Fruit fly (Drosophila melanogaster): ENCODE results near the gene CG15517.
A peak's percentile ranks its signal among the peaks of the same experiment; 100 is the strongest.

Gene CG15517

DNA sequence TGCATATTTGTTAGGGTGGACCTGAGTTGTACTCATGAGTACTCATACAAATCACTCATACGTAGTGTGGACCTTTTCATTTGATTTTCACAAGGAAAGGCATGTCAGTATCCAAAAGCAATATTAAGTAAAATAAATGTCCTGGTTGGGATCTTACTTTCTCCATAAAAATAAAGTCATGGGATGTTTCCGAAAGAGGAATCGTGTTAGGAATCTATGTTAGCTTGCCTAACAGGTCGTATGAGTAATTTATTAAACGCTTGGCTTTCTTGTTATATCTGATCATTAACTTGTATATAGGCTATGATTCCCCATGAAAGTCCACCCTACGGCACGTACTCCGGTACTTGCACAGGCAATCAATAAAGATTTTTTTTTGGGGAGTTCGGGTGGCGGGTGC, 27.8 kb downstream of the CG15517 start (continued):
- TF ChIP-seq eg (GFP tag; IDR thresholded peaks at IDR 0.05) (no peak), CG6276 (GFP tag; optimal IDR thresholded peaks at IDR 0.05) (peak; percentile 84), CG11762 (GFP tag; optimal IDR thresholded peaks at IDR 0.05; ENCODE audit: insufficient read depth) (peak; percentile 79), Eip75B (GFP tag; optimal IDR thresholded peaks at IDR 0.05) (peak; percentile 75), CG15336 (GFP tag; IDR thresholded peaks at IDR 0.05) (peak; percentile 84), CG6792 (GFP tag; optimal IDR thresholded peaks at IDR 0.05) (peak; percentile 71), CG8632 (GFP tag; optimal IDR thresholded peaks at IDR 0.05) (peak; percentile 66), Lpt (GFP tag; optimal IDR thresholded peaks at IDR 0.05) (peak; percentile 59), CG7368 (GFP tag; optimal IDR thresholded peaks at IDR 0.05) (no peak), CG6163 (GFP tag; IDR thresholded peaks at IDR 0.05) (peak; percentile 73), CG10631 (GFP tag; optimal IDR thresholded peaks at IDR 0.05) (peak; percentile 75), CG6854 (GFP tag; optimal IDR thresholded peaks at IDR 0.05) (no peak), cyc (GFP tag; optimal IDR thresholded peaks at IDR 0.05) (peak; percentile 52), CG9139 (GFP tag; optimal IDR thresholded peaks at IDR 0.05) (peak; percentile 61), Sox15 (GFP tag; optimal IDR thresholded peaks at IDR 0.05) (peak; percentile 57), Gug (GFP tag; IDR thresholded peaks at IDR 0.05) (0 out of 2 replicates have a peak, but pooled peaks have one; percentile 34), svp (GFP tag) (no peak), CG34406 (GFP tag; optimal IDR thresholded peaks at IDR 0.05) (peak; percentile 72), Blimp-1 (GFP tag; optimal IDR thresholded peaks at IDR 0.05) (peak; percentile 7), pdm3 (GFP tag; optimal IDR thresholded peaks at IDR 0.05) (no peak), Eip93F (GFP tag; optimal IDR thresholded peaks at IDR 0.05) (no peak), Sox102F (GFP tag; optimal IDR thresholded peaks at IDR 0.05) (peak; percentile 78), acj6 (GFP tag; optimal IDR thresholded peaks at IDR 0.05) (peak; percentile 79), Sox14 (GFP tag; optimal IDR thresholded peaks at IDR 0.05) (peak; percentile 71), Hr4 (GFP tag; optimal IDR thresholded peaks at IDR 0.05) (peak; percentile 89), Hr39 (GFP tag; optimal IDR thresholded peaks at IDR 0.05) (peak; percentile 68), CG8119 (GFP tag; IDR thresholded peaks at IDR 0.05) (peak; percentile 85), Smox (GFP tag; optimal IDR thresholded peaks at IDR 0.05) (no peak), fd59A (GFP tag; optimal IDR thresholded peaks at IDR 0.05) (peak; percentile 65)

DNA sequence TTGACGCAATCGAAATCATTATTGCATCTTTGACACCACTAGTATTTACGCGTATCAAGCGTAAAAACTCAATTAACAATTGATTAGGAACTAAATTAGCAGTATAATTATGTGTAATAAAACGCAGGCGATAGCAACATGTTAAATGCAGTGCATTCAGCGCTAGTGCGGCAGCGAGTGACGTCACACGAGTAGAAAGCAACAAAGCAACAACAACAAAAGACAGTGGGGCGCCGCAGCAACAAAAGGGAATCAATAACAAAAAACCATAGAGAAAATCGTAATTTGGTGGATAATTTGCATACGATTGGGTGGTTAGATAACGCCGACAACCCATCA, 34.3 kb downstream of the CG15517 start, which contains the start of gene CG34133:
Gene CG34133, plus strand, starts transcription at position 16 of the 339 bp plus-strand sequence.
- TF ChIP-seq Met (GFP tag; optimal IDR thresholded peaks at IDR 0.05) = no peak
- TF ChIP-seq Eip78C (GFP tag) = peak; percentile 46

DNA sequence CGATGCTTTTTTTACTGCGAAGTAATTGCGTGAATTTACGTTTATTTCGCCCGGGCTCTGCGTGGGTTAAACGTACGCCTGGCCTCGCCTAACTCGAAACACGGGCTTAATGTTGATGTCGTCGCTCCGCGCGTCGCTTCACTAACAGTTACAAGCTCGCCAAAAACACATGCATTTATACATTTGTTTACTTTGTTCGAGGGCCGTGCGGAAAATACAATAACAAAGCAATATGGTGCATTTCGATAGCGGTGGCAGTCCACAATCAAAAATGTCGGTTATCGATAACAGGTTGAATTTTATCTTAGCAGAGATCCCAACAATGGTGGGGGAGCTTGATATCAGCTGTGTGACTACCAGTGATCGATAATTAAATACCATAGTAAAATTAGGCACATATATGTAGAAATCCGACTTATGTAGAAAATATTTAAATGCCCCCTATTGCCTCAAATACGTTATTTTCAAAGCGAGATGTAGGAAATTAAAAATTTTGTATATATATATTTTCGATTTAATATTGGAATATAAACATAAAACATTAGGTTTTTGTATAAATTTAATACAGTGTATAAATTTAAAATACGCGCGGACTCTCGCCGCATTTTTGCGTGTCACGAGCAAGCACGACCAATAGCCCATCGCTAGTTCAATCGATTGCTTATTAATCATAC, 34.8 kb downstream of the CG15517 start, which contains the start of gene Zip99C:
Gene Zip99C, minus strand, starts transcription at position 220 of the 674 bp plus-strand sequence.
- TF ChIP-seq CG6163 (GFP tag; IDR thresholded peaks at IDR 0.05) (no peak), Blimp-1 (GFP tag; optimal IDR thresholded peaks at IDR 0.05) (no peak), fd85E (GFP tag; optimal IDR thresholded peaks at IDR 0.05) (no peak), CG15336 (GFP tag; IDR thresholded peaks at IDR 0.05) (no peak), topi (GFP tag; optimal IDR thresholded peaks at IDR 0.05) (no peak), vri (GFP tag; optimal IDR thresholded peaks at IDR 0.05) (peak; percentile 45), Met (GFP tag; optimal IDR thresholded peaks at IDR 0.05) (peak; percentile 42), CG10631 (GFP tag; optimal IDR thresholded peaks at IDR 0.05) (peak; percentile 12), CG9139 (GFP tag; optimal IDR thresholded peaks at IDR 0.05) (no peak), CG11902 (GFP tag; optimal IDR thresholded peaks at IDR 0.05) (no peak), lz (GFP tag; optimal IDR thresholded peaks at IDR 0.05) (peak; percentile 24), Hr38 (GFP tag; optimal IDR thresholded peaks at IDR 0.05) (no peak), Ets21C (GFP tag; optimal IDR thresholded peaks at IDR 0.05) (no peak), fd59A (GFP tag; optimal IDR thresholded peaks at IDR 0.05) (no peak), net (GFP tag; optimal IDR thresholded peaks at IDR 0.05) (no peak), Sox14 (GFP tag; optimal IDR thresholded peaks at IDR 0.05) (peak; percentile 68), achi (GFP tag; optimal IDR thresholded peaks at IDR 0.05) (no peak), CG1621 (tag; optimal IDR thresholded peaks at IDR 0.05) (no peak), CG6276 (GFP tag; optimal IDR thresholded peaks at IDR 0.05) (no peak), fkh (GFP tag; optimal IDR thresholded peaks at IDR 0.05) (peak; percentile 70), salr (GFP tag; optimal IDR thresholded peaks at IDR 0.05) (no peak), cyc (GFP tag; optimal IDR thresholded peaks at IDR 0.05) (no peak), dac (GFP tag; optimal IDR thresholded peaks at IDR 0.05) (no peak), Lpt (GFP tag; optimal IDR thresholded peaks at IDR 0.05) (no peak), svp (GFP tag) (no peak), CG7368 (GFP tag; optimal IDR thresholded peaks at IDR 0.05) (no peak), eg (GFP tag; IDR thresholded peaks at IDR 0.05) (no peak), Ets96B (tag; optimal IDR thresholded peaks at IDR 0.05) (no peak), CG8119 (GFP tag; IDR thresholded peaks at IDR 0.05) (no peak), Eip78C (GFP tag) (peak; percentile 73), esn (GFP tag; optimal IDR thresholded peaks at IDR 0.05) (peak; percentile 38), CG6808 (GFP tag; optimal IDR thresholded peaks at IDR 0.05) (no peak)
